Worm (Caenorhabditis elegans): ENCODE data around the gene Y67H2A.2.

DNA sequence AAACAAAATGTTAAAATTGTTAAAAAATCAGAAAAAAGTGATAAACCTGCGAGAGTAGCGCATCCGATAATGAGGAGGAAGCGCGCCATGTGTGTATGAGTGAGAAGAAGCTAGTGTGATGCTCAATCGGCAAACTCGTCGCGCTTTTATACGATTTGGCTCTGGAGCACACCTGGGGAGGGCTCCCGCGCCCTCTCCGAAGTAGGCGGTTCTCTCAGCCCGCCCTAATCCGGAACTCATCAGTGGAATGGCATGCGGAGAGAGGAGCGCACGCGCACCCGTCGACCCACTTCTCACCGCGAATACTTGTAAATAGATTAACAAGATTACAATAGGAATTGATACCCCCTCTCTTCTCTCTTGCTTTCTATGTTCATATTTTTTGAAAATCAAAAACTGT is 33.7 kb upstream of the Y67H2A.2 start, which contains the start of gene pqn-74:
- TF ChIP-seq pha-4 (tag; optimal IDR thresholded peaks at IDR 0.05) (no peak), unc-130 (GFP tag; optimal IDR thresholded peaks at IDR 0.05) (no peak), hlh-26 (GFP tag; conservative IDR thresholded peaks at IDR 0.05) (no peak)

Data from whole organism, young adult.